Worm (Caenorhabditis elegans): ENCODE measurements around the gene dbl-1.

dbl-1 gene

ce11 chrV:6758017-6758416 is at the start of gene dbl-1:
dbl-1 (plus strand) TSS chrV:6758135.
- no peak for TF ChIP-seq unc-62 (GFP tag; optimal IDR thresholded peaks at IDR 0.05)

ce11 chrV:6709050-6709683 is 48.8 kb upstream of the dbl-1 start, which contains the start of gene dlst-1:
dlst-1 (minus strand) TSS chrV:6709101.
- TF ChIP-seq unc-62 (GFP tag; optimal IDR thresholded peaks at IDR 0.05): no peak

DNA sequence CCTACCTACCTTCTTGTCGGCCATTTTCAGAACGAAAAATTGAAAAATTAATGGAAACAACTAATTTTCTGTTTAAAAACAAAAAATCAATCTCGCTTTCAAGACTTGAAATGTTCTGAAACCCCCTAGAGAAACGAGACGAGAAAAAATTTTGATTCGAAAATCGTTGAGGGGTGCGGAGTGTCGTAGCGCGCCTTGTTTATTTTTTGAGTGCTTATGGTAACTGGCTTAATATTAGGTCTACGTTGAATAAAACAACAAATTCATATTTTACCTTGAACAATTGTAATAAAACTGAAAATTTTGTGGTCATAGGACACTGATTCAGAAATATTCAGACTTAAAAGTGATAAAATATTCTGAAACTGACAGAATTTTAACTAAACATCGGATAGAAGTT is 47.5 kb upstream of the dbl-1 start, which contains the start of gene sna-1:
TSS of gene sna-1 (minus strand) at position 218 of the 400 bp plus-strand sequence.
- TF ChIP-seq unc-62 (GFP tag; optimal IDR thresholded peaks at IDR 0.05): no peak

ce11 chrV:6718232-6718631 is 39.7 kb upstream of the dbl-1 start, which contains the start of gene srg-30:
srg-30 (minus strand) TSS chrV:6718332.
- no peak for TF ChIP-seq unc-62 (GFP tag; optimal IDR thresholded peaks at IDR 0.05)

ce11 chrV:6722378-6722777 is 35.6 kb upstream of the dbl-1 start, which contains the start of gene ZC487.2:
ZC487.2 (minus strand) TSS chrV:6722478.
- TF ChIP-seq unc-62 (GFP tag; optimal IDR thresholded peaks at IDR 0.05): no peak

ce11 chrV:6726279-6726678 is 31.7 kb upstream of the dbl-1 start:
- TF ChIP-seq unc-62 (GFP tag; optimal IDR thresholded peaks at IDR 0.05): no peak

DNA sequence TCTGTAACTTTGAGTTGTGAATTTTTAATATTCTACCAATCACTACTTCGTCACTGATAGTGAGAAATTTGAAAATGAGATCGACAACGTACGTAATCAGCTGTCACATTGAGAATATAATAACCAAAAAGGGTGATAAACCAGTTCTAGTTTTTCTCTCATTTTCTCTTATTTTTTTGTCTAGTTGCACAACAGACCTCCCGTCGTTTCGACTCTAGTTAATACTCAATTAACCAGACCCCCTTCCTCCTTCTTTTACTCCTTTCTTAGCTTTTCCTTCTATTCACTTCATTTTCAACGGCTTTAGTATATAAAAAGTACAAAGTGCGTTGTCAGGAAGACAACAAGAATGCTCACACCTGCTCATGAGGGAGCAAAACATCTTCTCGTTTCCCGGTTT is 30.7 kb upstream of the dbl-1 start, which contains the start of gene ZC487.1:
TSS of gene ZC487.1 (plus strand) at position 301 of the 400 bp plus-strand sequence.
- no peak for TF ChIP-seq unc-62 (GFP tag; optimal IDR thresholded peaks at IDR 0.05)

ce11 chrV:6731594-6731993 is 26.3 kb upstream of the dbl-1 start, which contains the start of gene grl-9:
grl-9 (minus strand) TSS chrV:6731694.
- no peak for TF ChIP-seq unc-62 (GFP tag; optimal IDR thresholded peaks at IDR 0.05)

ce11 chrV:6732995-6733394 is 24.9 kb upstream of the dbl-1 start, which contains the start of gene grl-8:
grl-8 (minus strand) TSS chrV:6733095.
- TF ChIP-seq unc-62 (GFP tag; optimal IDR thresholded peaks at IDR 0.05): no peak

- no peak for TF ChIP-seq unc-62 (GFP tag; optimal IDR thresholded peaks at IDR 0.05)
Measured at ce11 chrV:6736108-6736507, 21.8 kb upstream of the dbl-1 start.

DNA sequence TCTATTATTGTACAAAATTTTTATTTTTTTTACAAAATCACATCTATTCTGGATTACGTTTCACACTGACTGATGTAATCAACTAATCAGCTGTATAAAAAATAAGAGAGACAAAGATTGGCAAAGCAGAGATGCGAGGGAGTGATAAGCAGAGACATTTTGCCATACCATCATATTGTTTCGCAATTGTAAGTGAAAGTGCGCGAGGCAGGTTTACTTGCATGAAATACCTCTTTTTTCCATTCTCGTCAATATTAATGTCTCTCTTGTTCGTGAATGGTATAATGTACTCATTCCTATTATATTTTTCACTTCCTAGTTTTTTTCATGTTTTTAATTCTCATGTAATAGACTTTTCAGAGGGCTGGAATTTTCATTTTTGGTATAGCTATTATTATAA is 21.1 kb upstream of the dbl-1 start:
- TF ChIP-seq unc-62 (GFP tag; optimal IDR thresholded peaks at IDR 0.05): no peak

ce11 chrV:6744774-6745173 is 13.2 kb upstream of the dbl-1 start, which contains the start of gene T25F10.3:
T25F10.3 (plus strand) TSS chrV:6745081.
- TF ChIP-seq unc-62 (GFP tag; optimal IDR thresholded peaks at IDR 0.05): no peak

DNA sequence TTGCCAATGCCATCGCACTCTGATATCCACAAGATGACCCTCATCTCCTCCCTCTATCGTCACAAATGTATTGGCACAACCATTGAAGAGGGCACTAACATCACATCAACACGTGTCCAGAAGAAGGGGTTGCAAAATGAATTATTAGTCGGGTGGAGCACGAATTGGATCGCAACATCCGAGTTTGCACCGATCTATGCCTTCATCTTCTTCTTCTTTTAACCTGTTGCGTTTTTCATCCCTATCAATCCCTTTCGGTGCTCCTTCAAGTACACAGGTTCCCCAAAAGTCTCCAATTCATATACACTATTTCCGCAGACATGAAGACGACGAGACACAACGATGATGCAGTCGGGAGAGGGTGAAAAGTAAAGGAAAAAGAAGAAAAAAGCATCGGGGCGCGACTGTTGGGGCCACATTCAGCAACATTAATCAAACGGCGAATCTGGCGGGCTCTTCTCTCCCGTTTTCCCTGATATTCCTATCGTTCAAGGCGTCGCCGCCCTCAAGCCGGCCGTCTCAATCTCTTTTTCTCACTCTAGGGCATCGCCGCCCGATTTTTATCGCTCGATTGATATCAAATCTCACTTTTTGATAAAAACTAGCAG is 6.3 kb upstream of the dbl-1 start:
- no peak for TF ChIP-seq unc-62 (GFP tag; optimal IDR thresholded peaks at IDR 0.05)

DNA sequence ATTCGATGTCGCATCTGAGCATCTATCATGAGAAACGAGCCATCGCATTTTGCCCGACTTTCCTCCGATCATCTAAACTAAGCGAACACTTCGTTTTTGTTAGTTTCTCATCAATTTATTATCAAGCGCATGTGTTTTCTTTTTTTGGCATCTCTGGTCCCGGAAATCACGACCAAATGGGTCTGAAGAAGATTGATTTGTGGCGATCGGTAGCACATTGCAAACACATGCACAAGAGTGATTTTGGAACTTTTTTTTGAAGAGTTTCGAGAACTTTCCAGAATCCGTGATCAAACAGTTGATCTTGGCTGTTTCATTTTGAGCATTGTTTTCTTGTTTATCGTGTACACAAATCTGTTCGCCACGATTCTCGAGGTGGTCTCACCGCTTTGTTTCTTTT is 4.7 kb upstream of the dbl-1 start:
- TF ChIP-seq unc-62 (GFP tag; optimal IDR thresholded peaks at IDR 0.05): no peak

DNA sequence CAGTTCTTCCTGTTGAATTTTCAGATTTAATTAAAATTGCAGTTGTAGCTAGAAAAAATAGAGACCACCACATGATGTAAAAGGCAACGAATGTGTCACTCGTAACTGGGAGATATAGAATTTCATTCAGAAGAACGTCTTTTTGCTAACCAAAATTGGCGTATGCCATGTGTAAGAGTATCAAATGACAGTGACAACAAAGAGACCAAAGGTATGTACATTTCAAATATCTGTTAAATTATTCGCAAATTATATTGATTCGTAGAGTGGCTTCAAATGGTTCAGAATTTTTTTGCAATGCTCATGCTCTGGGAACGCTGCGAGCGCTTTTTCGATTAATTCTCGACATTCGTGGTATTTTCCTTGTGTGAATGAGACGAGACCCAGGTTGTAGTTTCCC is 4.4 kb downstream of the dbl-1 start, which contains the start of gene T25F10.4:
TSS of gene T25F10.4 (minus strand) at position 101 of the 400 bp plus-strand sequence.
- no peak for TF ChIP-seq unc-62 (GFP tag; optimal IDR thresholded peaks at IDR 0.05)

DNA sequence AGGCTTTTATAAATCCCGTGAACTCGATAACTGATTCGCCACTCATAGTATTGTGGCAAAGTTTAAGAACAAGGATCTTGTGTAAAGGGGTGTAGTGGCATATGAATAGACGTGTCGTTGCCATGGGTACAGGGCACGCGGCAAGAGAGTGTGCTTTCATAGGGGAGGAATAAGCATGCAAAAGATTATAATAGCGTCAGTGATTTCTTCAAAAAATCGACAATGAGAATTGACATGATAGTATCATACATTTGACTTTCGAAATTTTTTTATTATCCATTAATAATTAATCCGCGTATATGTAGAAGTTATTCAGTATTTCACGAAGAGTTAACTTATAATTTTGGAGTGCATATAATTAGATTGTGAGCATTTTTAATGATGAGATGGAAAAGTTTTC is 7.0 kb downstream of the dbl-1 start, which contains the start of gene bbs-8:
TSS of gene bbs-8 (minus strand) at position 101 of the 400 bp plus-strand sequence.
- no peak for TF ChIP-seq unc-62 (GFP tag; optimal IDR thresholded peaks at IDR 0.05)

ce11 chrV:6767576-6767975 is 9.6 kb downstream of the dbl-1 start:
- no peak for TF ChIP-seq unc-62 (GFP tag; optimal IDR thresholded peaks at IDR 0.05)

Measured in whole organism, dauer.